Worm (Caenorhabditis elegans): ENCODE results near the gene F43C1.7.

F43C1.7 gene

DNA sequence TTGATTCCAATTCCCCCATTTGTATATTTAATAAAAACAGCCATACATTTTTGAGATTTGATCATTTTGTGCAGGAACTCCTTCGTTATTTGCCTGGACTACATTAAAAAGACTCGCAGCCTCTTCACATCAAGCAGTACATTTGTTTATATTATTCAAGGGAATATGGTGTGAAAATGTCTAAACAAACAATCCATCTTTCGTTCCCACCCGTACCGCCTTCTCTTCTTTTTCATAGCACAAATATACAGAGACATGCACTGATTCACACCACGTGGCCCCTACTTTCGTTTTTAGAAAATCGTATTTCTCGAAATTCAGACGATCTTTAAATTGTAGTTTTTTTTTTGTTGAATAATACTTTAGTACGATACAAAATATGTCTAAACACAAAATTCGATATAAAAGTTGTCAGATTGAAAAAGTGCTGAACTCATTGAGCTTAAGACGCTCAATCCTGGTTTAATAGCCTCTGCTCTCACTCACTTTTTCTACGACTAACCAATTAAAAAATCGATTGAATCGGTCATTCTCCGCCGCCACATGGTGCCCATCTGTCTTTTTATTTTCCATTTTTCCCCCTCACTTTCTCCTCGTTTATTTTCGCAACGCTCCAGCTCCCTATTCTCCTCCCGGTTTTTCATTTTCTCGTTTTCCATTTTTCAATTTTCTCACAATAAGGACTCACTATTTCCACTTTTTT is 46.9 kb downstream of the F43C1.7 start:
- TF ChIP-seq nfya-2 (GFP tag; IDR thresholded peaks at IDR 0.05) (no peak), nhr-80 (tag; optimal IDR thresholded peaks at IDR 0.05) (peak; percentile 6), F33H1.4 (GFP tag; IDR thresholded peaks at IDR 0.05) (0 out of 2 replicates have a peak, but pooled peaks have one; percentile 11), nhr-90 (tag; optimal IDR thresholded peaks at IDR 0.05) (peak; percentile 59), ceh-58 (GFP tag; IDR thresholded peaks at IDR 0.05) (no peak), hlh-12 (tag; optimal IDR thresholded peaks at IDR 0.05) (no peak), snpc-3.4 (tag; optimal IDR thresholded peaks at IDR 0.05) (peak; percentile 76), dox-1 (GFP tag; IDR thresholded peaks at IDR 0.05) (peak; percentile 46), D2030.7 (GFP tag; IDR thresholded peaks at IDR 0.05) (0 out of 2 replicates have a peak, but pooled peaks have one; percentile 24), Y56A3A.18 (GFP tag; IDR thresholded peaks at IDR 0.05) (peak; percentile 87), atf-7 (tag; optimal IDR thresholded peaks at IDR 0.05) (peak; percentile 84), unc-62 (GFP tag; optimal IDR thresholded peaks at IDR 0.05) (no peak), madf-8 (GFP tag; conservative IDR thresholded peaks at IDR 0.05) (no peak), madf-10 (tag; optimal IDR thresholded peaks at IDR 0.05) (peak; percentile 33), ceh-79 (tag; optimal IDR thresholded peaks at IDR 0.05) (peak; percentile 33), hmg-1.2 (GFP tag; IDR thresholded peaks at IDR 0.05) (peak; percentile 36; the same call in 1 of the 2 replicates), efl-1 (GFP tag; optimal IDR thresholded peaks at IDR 0.05) (no peak), him-1 (tag; optimal IDR thresholded peaks at IDR 0.05) (no peak), F57C9.4 (tag; optimal IDR thresholded peaks at IDR 0.05) (peak; percentile 62), B0261.1 (tag; optimal IDR thresholded peaks at IDR 0.05) (peak; percentile 14), nfyb-1 (GFP tag; IDR thresholded peaks at IDR 0.05) (peak; percentile 91), mcd-1 (GFP tag; IDR thresholded peaks at IDR 0.05) (0 out of 2 replicates have a peak, but pooled peaks have one; percentile 19), ceh-40 (GFP tag; IDR thresholded peaks at IDR 0.05) (peak; percentile 64; the same call in 1 of the 2 replicates), mel-28 (tag; optimal IDR thresholded peaks at IDR 0.05; ENCODE audit: borderline replicate concordance) (peak; percentile 54), Y53G8AR.9 (GFP tag; conservative IDR thresholded peaks at IDR 0.05) (peak; percentile 94), C06A6.2 (GFP tag; conservative IDR thresholded peaks at IDR 0.05) (peak; percentile 58; the same call in 1 of the 2 replicates), dpl-1 (GFP tag; optimal IDR thresholded peaks at IDR 0.05) (no peak), cebp-2 (GFP tag; IDR thresholded peaks at IDR 0.05) (no peak), chd-7 (tag; optimal IDR thresholded peaks at IDR 0.05) (peak; percentile 79), nhr-179 (tag; optimal IDR thresholded peaks at IDR 0.05) (no peak), gei-17 (GFP tag; optimal IDR thresholded peaks at IDR 0.05) (peak; percentile 73), snpc-1.3 (tag; optimal IDR thresholded peaks at IDR 0.05; ENCODE audit: insufficient read depth) (peak; percentile 41), sptf-2 (GFP tag; optimal IDR thresholded peaks at IDR 0.05) (no peak), ztf-26 (tag; optimal IDR thresholded peaks at IDR 0.05) (peak; percentile 56), tlf-1 (GFP tag; optimal IDR thresholded peaks at IDR 0.05) (peak; percentile 77), F52B5.7 (tag; optimal IDR thresholded peaks at IDR 0.05) (peak; percentile 46), lin-26 (GFP tag; IDR thresholded peaks at IDR 0.05) (peak; percentile 41; the same call in 1 of the 2 replicates), pbrm-1 (GFP tag; IDR thresholded peaks at IDR 0.05) (peak; percentile 55; the same call in 1 of the 2 replicates), attf-6 (GFP tag; IDR thresholded peaks at IDR 0.05) (0 out of 2 replicates have a peak, but pooled peaks have one; percentile 9), lin-35 (GFP tag; optimal IDR thresholded peaks at IDR 0.05) (peak in 1 of 3 experiments; percentile 62), snpc-4 (GFP tag; optimal IDR thresholded peaks at IDR 0.05) (no peak), snpc-4 (tag; optimal IDR thresholded peaks at IDR 0.05) (peak in 2 of 4 experiments; percentile 42 to 47), nhr-120 (GFP tag; IDR thresholded peaks at IDR 0.05) (peak; percentile 93), egrh-3 (GFP tag; IDR thresholded peaks at IDR 0.05) (no peak), lin-54 (GFP tag; optimal IDR thresholded peaks at IDR 0.05) (peak; percentile 54), T26A5.8 (tag; optimal IDR thresholded peaks at IDR 0.05) (no peak), F55B11.4 (tag; optimal IDR thresholded peaks at IDR 0.05; ENCODE audit: borderline replicate concordance, insufficient read depth) (no peak), dpff-1 (tag; optimal IDR thresholded peaks at IDR 0.05) (peak; percentile 96)
